Fruit fly (Drosophila melanogaster) whole organism, embryonic: ENCODE data around the gene CG46439.

Experiments
- ATbp ChIP-seq: fragments of 200-800 bp; sonication (Bioruptor generic); optimal IDR thresholded peaks from 2 replicates; lab custom pipeline; 2017; ENCODE audit warnings: missing biosample characterization, mild to moderate bottlenecking, missing genetic modification characterization, missing genetic modification reagents
- Adf1 ChIP-seq: fragments of 200-800 bp; sonication (Bioruptor generic); IDR thresholded peaks from 2 replicates; pipeline ENCODE4 v1.3.6; 2022; ENCODE audit warnings: missing biosample characterization, missing genetic modification characterization
- B-H1 ChIP-seq: fragments of 200-800 bp; sonication (Bioruptor generic); IDR thresholded peaks from 3 replicates; pipeline ENCODE4 v1.3.6; 2022; ENCODE audit warnings: missing biosample characterization, missing genetic modification characterization
- CG10654 ChIP-seq: fragments of 200-800 bp; sonication (Bioruptor generic); optimal IDR thresholded peaks from 2 replicates; lab custom pipeline; 2016; ENCODE audit warnings: missing biosample characterization, missing genetic modification characterization
- CG11247 ChIP-seq: fragments of 200-800 bp; sonication (Bioruptor generic); IDR thresholded peaks from 2 replicates; pipeline ENCODE4 v1.3.6; 2022; ENCODE audit warnings: missing biosample characterization, missing genetic modification characterization
- CG11695 ChIP-seq: fragments of 200-800 bp; sonication (Bioruptor generic); IDR thresholded peaks from 3 replicates; pipeline ENCODE4 v1.3.6; 2022; ENCODE audit warnings: missing biosample characterization, missing genetic modification characterization
- CG12071 ChIP-seq: fragments of 200-800 bp; sonication (Bioruptor generic); optimal IDR thresholded peaks from 3 replicates; lab custom pipeline; 2018; ENCODE audit warnings: missing biosample characterization, mild to moderate bottlenecking, missing genetic modification characterization
- CG13123 ChIP-seq: fragments of 200-800 bp; sonication (Bioruptor generic); optimal IDR thresholded peaks from 2 replicates; lab custom pipeline; 2016; ENCODE audit warnings: missing biosample characterization, missing genetic modification characterization
- CG13296 ChIP-seq: fragments of 200-800 bp; sonication (Bioruptor generic); optimal IDR thresholded peaks from 3 replicates; lab custom pipeline; 2018; ENCODE audit warnings: missing biosample characterization, mild to moderate bottlenecking, missing genetic modification characterization
- CG13894 ChIP-seq: fragments of 200-800 bp; sonication (Bioruptor generic); optimal IDR thresholded peaks from 3 replicates; lab custom pipeline; 2018; ENCODE audit warnings: missing biosample characterization, mild to moderate bottlenecking, missing genetic modification characterization, moderate library complexity
- CG14050 ChIP-seq: fragments of 200-800 bp; sonication (Bioruptor generic); IDR thresholded peaks from 3 replicates; pipeline ENCODE4 v1.3.6; 2022; ENCODE audit warnings: missing biosample characterization, missing genetic modification characterization
- CG14441 ChIP-seq: fragments of 200-800 bp; sonication (Bioruptor generic); IDR thresholded peaks from 2 replicates; pipeline ENCODE4 v1.3.6; 2022; ENCODE audit warnings: missing biosample characterization, missing genetic modification characterization
- CG14860 ChIP-seq: fragments of 200-800 bp; sonication (Bioruptor generic); IDR thresholded peaks from 3 replicates; pipeline ENCODE4 v1.3.6; 2022; ENCODE audit warnings: missing biosample characterization, missing genetic modification characterization; ENCODE audit not compliant: partially characterized antibody
- CG17829 ChIP-seq: fragments of 200-800 bp; optimal IDR thresholded peaks from 2 replicates; lab custom pipeline; 2019; ENCODE audit warnings: missing biosample characterization, mild to moderate bottlenecking, missing genetic modification characterization, moderate library complexity
- CG17912 ChIP-seq: fragments of 200-800 bp; sonication (Bioruptor generic); optimal IDR thresholded peaks from 2 replicates; lab custom pipeline; 2018; ENCODE audit warnings: missing biosample characterization, mild to moderate bottlenecking, missing genetic modification characterization
- CG4707 ChIP-seq: fragments of 200-800 bp; sonication (Bioruptor generic); optimal IDR thresholded peaks from 2 replicates; lab custom pipeline; 2018; ENCODE audit warnings: missing biosample characterization, mild to moderate bottlenecking, missing genetic modification characterization, moderate library complexity
- CG7839 ChIP-seq: fragments of 200-800 bp; sonication (Bioruptor generic); optimal IDR thresholded peaks from 3 replicates; lab custom pipeline; 2018; ENCODE audit warnings: missing biosample characterization, mild to moderate bottlenecking, missing genetic modification characterization, moderate library complexity
- CG9437 ChIP-seq: fragments of 200-800 bp; sonication (Bioruptor generic); optimal IDR thresholded peaks from 2 replicates; lab custom pipeline; 2018; ENCODE audit warnings: missing biosample characterization, mild to moderate bottlenecking, missing genetic modification characterization
- Dip3 ChIP-seq: fragments of 200-800 bp; sonication (Bioruptor generic); optimal IDR thresholded peaks from 3 replicates; lab custom pipeline; 2016; ENCODE audit warnings: missing biosample characterization, missing genetic modification characterization
- Gug ChIP-seq: fragments of 200-800 bp; sonication (Bioruptor generic); IDR thresholded peaks from 4 replicates; pipeline ENCODE4 v1.3.6; 2022; ENCODE audit warnings: missing biosample characterization, missing genetic modification characterization
- Hand ChIP-seq: fragments of 200-800 bp; sonication (Bioruptor generic); optimal IDR thresholded peaks from 2 replicates; lab custom pipeline; 2017; ENCODE audit warnings: mild to moderate bottlenecking, missing biosample characterization, missing genetic modification reagents, missing genetic modification characterization
- MBD-R2 ChIP-seq: fragments of 200-800 bp; sonication (Bioruptor generic); IDR thresholded peaks from 2 replicates; pipeline ENCODE4 v1.3.6; 2022; ENCODE audit warnings: missing biosample characterization, missing genetic modification characterization
- MTF-1 ChIP-seq: fragments of 200-800 bp; sonication (Bioruptor generic); optimal IDR thresholded peaks from 2 replicates; lab custom pipeline; 2018; ENCODE audit warnings: missing biosample characterization, mild to moderate bottlenecking, missing genetic modification characterization, borderline replicate concordance
- NFAT ChIP-seq: fragments of 200-800 bp; sonication (Bioruptor generic); IDR thresholded peaks from 2 replicates; pipeline ENCODE4 v1.3.6; 2022; ENCODE audit warnings: missing biosample characterization, missing genetic modification characterization
- NfI ChIP-seq: fragments of 200-800 bp; sonication (Bioruptor generic); optimal IDR thresholded peaks from 3 replicates; lab custom pipeline; 2018; ENCODE audit warnings: missing biosample characterization, mild to moderate bottlenecking, missing genetic modification characterization, moderate library complexity
- Ssrp ChIP-seq: fragments of 200-800 bp; sonication (Bioruptor generic); optimal IDR thresholded peaks from 2 replicates; lab custom pipeline; 2018; ENCODE audit warnings: missing biosample characterization, mild to moderate bottlenecking, missing genetic modification characterization, moderate library complexity
- Xrp1 ChIP-seq: fragments of 200-800 bp; sonication (Bioruptor generic); IDR thresholded peaks from 2 replicates; pipeline ENCODE4 v1.3.6; 2022; ENCODE audit warnings: missing biosample characterization, missing genetic modification characterization
- YL-1 ChIP-seq: fragments of 200-800 bp; sonication (Bioruptor generic); optimal IDR thresholded peaks from 3 replicates; lab custom pipeline; 2017; ENCODE audit warnings: missing biosample characterization, mild to moderate bottlenecking, missing genetic modification characterization
- bbx ChIP-seq: fragments of 200-800 bp; sonication (Bioruptor generic); IDR thresholded peaks from 2 replicates; pipeline ENCODE4 v1.3.6; 2022; ENCODE audit warnings: missing biosample characterization, missing genetic modification characterization; ENCODE audit not compliant: partially characterized antibody
- cwo ChIP-seq: fragments of 200-800 bp; sonication (Bioruptor generic); optimal IDR thresholded peaks from 3 replicates; lab custom pipeline; 2017; ENCODE audit warnings: missing biosample characterization, missing genetic modification characterization, mild to moderate bottlenecking, moderate library complexity, missing genetic modification reagents
- ems ChIP-seq: fragments of 200-800 bp; sonication (Bioruptor generic); optimal IDR thresholded peaks from 3 replicates; lab custom pipeline; 2016; ENCODE audit warnings: missing biosample characterization, missing genetic modification characterization
- esg ChIP-seq: fragments of 200-800 bp; sonication (Bioruptor generic); conservative IDR thresholded peaks from 2 replicates; pipeline ENCODE4 v1.3.6; 2022; ENCODE audit warnings: missing biosample characterization, missing genetic modification characterization
- hbn ChIP-seq: fragments of 200-800 bp; sonication (Bioruptor generic); IDR thresholded peaks from 2 replicates; pipeline ENCODE4 v1.3.6; 2022; ENCODE audit warnings: missing biosample characterization, missing genetic modification characterization; ENCODE audit not compliant: partially characterized antibody
- jumu ChIP-seq: fragments of 200-800 bp; sonication (Bioruptor generic); optimal IDR thresholded peaks from 3 replicates; lab custom pipeline; 2016; ENCODE audit warnings: missing biosample characterization, missing genetic modification characterization
- kah ChIP-seq: fragments of 200-800 bp; sonication (Bioruptor generic); optimal IDR thresholded peaks from 2 replicates; lab custom pipeline; 2018; ENCODE audit warnings: missing biosample characterization, mild to moderate bottlenecking, missing genetic modification characterization
- odd ChIP-seq: fragments of 200-800 bp; sonication (Bioruptor generic); optimal IDR thresholded peaks from 2 replicates; lab custom pipeline; 2017; ENCODE audit warnings: missing biosample characterization, mild to moderate bottlenecking, missing genetic modification characterization
- pan ChIP-seq, 4 experiments: fragments of >200 bp in 3 of 4; fragments of 200-800 bp in 1 of 4; sonication (Bioruptor generic) in 1 of 4; optimal IDR thresholded peaks in 3 of 4; IDR thresholded peaks in 1 of 4; 2 replicates each; pipeline versions ENCODE4 v1.3.6 to Lab custom; 2017 to 2022; ENCODE audit warnings: missing biosample characterization in 2 of 4, missing genetic modification characterization in 2 of 4, mixed read lengths in 1 of 4
- peb ChIP-seq: fragments of 200-800 bp; sonication (Bioruptor generic); IDR thresholded peaks from 2 replicates; pipeline ENCODE4 v1.3.6; 2022; ENCODE audit warnings: missing biosample characterization, missing genetic modification characterization
- phol ChIP-seq: fragments of 200-800 bp; sonication (Bioruptor generic); optimal IDR thresholded peaks from 3 replicates; lab custom pipeline; 2018; ENCODE audit warnings: missing biosample characterization, mild to moderate bottlenecking, missing genetic modification characterization, moderate library complexity
- pzg ChIP-seq: fragments of 200-800 bp; sonication (Bioruptor generic); optimal IDR thresholded peaks from 3 replicates; lab custom pipeline; 2018; ENCODE audit warnings: missing biosample characterization, mild to moderate bottlenecking, missing genetic modification characterization, moderate library complexity
- ro ChIP-seq: fragments of 200-800 bp; sonication (Bioruptor generic); IDR thresholded peaks from 2 replicates; pipeline ENCODE4 v1.3.6; 2022; ENCODE audit warnings: missing biosample characterization, missing genetic modification characterization
- salm ChIP-seq: fragments of 200-800 bp; sonication (Bioruptor generic); optimal IDR thresholded peaks from 2 replicates; lab custom pipeline; 2018; ENCODE audit warnings: missing biosample characterization, mild to moderate bottlenecking, missing genetic modification characterization
- sob ChIP-seq: fragments of 200-800 bp; sonication (Bioruptor generic); IDR thresholded peaks from 2 replicates; pipeline ENCODE4 v1.3.6; 2022; ENCODE audit warnings: missing biosample characterization, missing genetic modification characterization
- sr ChIP-seq: fragments of 200-800 bp; sonication (Bioruptor generic); IDR thresholded peaks from 3 replicates; pipeline ENCODE4 v1.3.6; 2022; ENCODE audit warnings: missing biosample characterization, missing genetic modification characterization
- sug ChIP-seq: fragments of 200-800 bp; optimal IDR thresholded peaks from 2 replicates; lab custom pipeline; 2019; ENCODE audit warnings: missing biosample characterization, mild to moderate bottlenecking, missing genetic modification characterization, moderate library complexity
- toy ChIP-seq: fragments of 200-800 bp; sonication (Bioruptor generic); IDR thresholded peaks from 2 replicates; pipeline ENCODE4 v1.3.6; 2022; ENCODE audit warnings: missing biosample characterization, missing genetic modification characterization
- twi ChIP-seq: fragments of 200-800 bp; optimal IDR thresholded peaks from 2 replicates; lab custom pipeline; 2019; ENCODE audit warnings: missing biosample characterization, mild to moderate bottlenecking, missing genetic modification characterization, moderate library complexity
- tx ChIP-seq: fragments of 200-800 bp; sonication (Bioruptor generic); optimal IDR thresholded peaks from 2 replicates; lab custom pipeline; 2016; ENCODE audit warnings: missing biosample characterization, missing genetic modification characterization
- vvl ChIP-seq: fragments of 200-800 bp; sonication (Bioruptor generic); IDR thresholded peaks from 2 replicates; pipeline ENCODE4 v1.3.6; 2022; ENCODE audit warnings: missing biosample characterization, missing genetic modification characterization
- zen ChIP-seq: fragments of 200-800 bp; sonication (Bioruptor generic); optimal IDR thresholded peaks from 3 replicates; lab custom pipeline; 2018; ENCODE audit warnings: missing biosample characterization, mild to moderate bottlenecking, missing genetic modification characterization, moderate library complexity

Gene CG46439

DNA sequence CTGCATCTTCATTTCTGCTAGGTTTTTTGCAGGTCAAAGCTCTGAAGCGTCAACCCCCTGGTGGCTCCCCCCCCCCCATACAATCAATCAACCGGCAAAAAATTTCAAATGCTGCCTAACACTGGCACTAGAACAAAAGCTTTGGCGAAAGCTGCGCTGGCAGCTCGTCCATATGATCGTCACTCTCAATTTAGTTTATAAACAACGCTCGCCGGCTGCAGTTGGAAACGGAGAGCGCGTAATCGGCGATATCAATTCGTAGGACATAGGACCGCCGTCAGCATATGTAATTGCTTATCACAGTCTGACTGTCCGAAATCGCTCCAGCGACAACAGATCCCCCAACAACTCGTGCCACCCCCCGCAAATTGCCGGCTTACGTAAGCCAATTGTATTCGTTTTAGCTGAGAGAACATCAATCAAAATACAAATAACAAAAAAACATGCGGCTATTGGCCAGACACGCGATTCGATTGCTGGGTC is 25.6 kb downstream of the CG46439 start, which contains the start of gene Mocs1 (continued):
- TF ChIP-seq jumu (GFP tag; lab: Kevin White, UChicago) (no peak), Dip3 (no peak), Adf1 (peak; percentile 48), CG17829 (tag; lab: Kevin White, UChicago) (no peak), ro (GFP tag; lab: Robert Waterston, UW) (no peak), odd (GFP tag; lab: Kevin White, UChicago) (no peak), phol (tag; lab: Kevin White, UChicago) (no peak), Xrp1 (GFP tag; lab: Robert Waterston, UW) (peak; percentile 28; the same call in 1 of the 2 replicates), CG14050 (GFP tag; lab: Robert Waterston, UW) (no peak), zen (tag; lab: Kevin White, UChicago) (no peak), CG12071 (GFP tag; lab: Kevin White, UChicago) (no peak), pzg (GFP tag; lab: Kevin White, UChicago) (peak; percentile 41), MTF-1 (GFP tag; lab: Kevin White, UChicago) (no peak), hbn (0 out of 2 replicates have a peak, but pooled peaks have one; percentile 34), CG13123 (no peak), NfI (GFP tag; lab: Kevin White, UChicago) (no peak), CG13296 (GFP tag; lab: Kevin White, UChicago) (peak; percentile 5), tx (GFP tag; lab: Kevin White, UChicago) (no peak), sug (tag; lab: Kevin White, UChicago) (peak; percentile 99), esg (GFP tag; lab: Robert Waterston, UW) (no peak), CG7839 (no peak), toy (GFP tag; lab: Robert Waterston, UW) (no peak), bbx (no peak), CG9437 (GFP tag; lab: Kevin White, UChicago) (peak; percentile 1), vvl (GFP tag; lab: Robert Waterston, UW) (0 out of 2 replicates have a peak, but pooled peaks have one; percentile 8), salm (tag; lab: Kevin White, UChicago) (no peak), ATbp (GFP tag; lab: Kevin White, UChicago) (no peak), CG14860 (GFP tag; lab: Robert Waterston, UW) (no peak), B-H1 (GFP tag; lab: Robert Waterston, UW) (no peak; the same call in 2 of the 3 replicates), twi (no peak), sr (GFP tag; lab: Robert Waterston, UW) (no peak), CG13894 (tag; lab: Kevin White, UChicago) (no peak), Gug (GFP tag; lab: Robert Waterston, UW) (no peak), MBD-R2 (peak; percentile 41; the same call in 1 of the 2 replicates), cwo (GFP tag; lab: Kevin White, UChicago) (peak; percentile 40), Hand (GFP tag; lab: Kevin White, UChicago) (no peak), pan (optimal IDR thresholded peaks at IDR 0.05; lab: Kevin White, UChicago) (no peak), pan (GFP tag; optimal IDR thresholded peaks at IDR 0.05 in 1 of 2, IDR thresholded peaks at IDR 0.05 in 1 of 2) (peak in 1 of 2 experiments; percentile 14), CG11247 (no peak), CG14441 (GFP tag; lab: Robert Waterston, UW) (no peak), CG17912 (no peak), NFAT (GFP tag; lab: Robert Waterston, UW) (peak; percentile 23; the same call in 1 of the 2 replicates), sob (no peak; the same call in 1 of the 2 replicates), YL-1 (no peak), kah (GFP tag; lab: Kevin White, UChicago) (no peak), peb (GFP tag; lab: Robert Waterston, UW) (no peak), ems (GFP tag; lab: Kevin White, UChicago) (no peak), Ssrp (tag; lab: Kevin White, UChicago) (no peak), CG4707 (GFP tag; lab: Kevin White, UChicago) (no peak), CG11695 (GFP tag; lab: Robert Waterston, UW) (no peak), CG10654 (no peak)
